Worm (Caenorhabditis elegans): ENCODE data around the gene col-157.
"Not testable (repeated sequence)": the region's sequence is repeated elsewhere in the genome, so short reads cannot be mapped to it uniquely, and the experiment has no call there.

The col-157 gene

DNA sequence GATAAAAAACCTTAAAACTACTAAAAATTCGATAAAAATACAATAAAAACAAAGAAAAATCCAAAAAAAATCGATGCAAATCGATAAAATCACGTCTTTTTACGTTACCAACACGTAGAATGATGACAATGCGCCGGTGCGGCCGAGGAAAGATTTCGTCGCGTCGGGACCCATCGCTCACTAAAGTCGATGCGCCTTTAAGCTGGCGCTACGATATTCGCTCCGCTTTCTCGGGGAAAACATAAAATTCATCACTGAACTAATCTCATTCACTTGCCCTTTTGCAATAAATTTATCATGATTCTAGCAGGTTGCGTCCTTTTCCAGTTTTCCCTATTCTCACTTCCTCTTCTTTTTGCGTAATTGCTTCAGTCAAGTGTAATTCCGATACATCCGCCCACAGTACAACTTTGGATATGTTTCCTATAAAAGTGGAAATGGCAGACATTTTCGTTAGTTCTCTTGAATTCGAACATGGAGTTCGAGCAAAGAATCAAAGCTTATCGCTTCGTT, at the start of gene col-157:
Gene col-157, plus strand, starts transcription at position 463 of the 513 bp plus-strand sequence.
- not testable (repeated sequence) for TF ChIP-seq him-1, dao-5, W03F9.2 (tag; optimal IDR thresholded peaks at IDR 0.05)

DNA sequence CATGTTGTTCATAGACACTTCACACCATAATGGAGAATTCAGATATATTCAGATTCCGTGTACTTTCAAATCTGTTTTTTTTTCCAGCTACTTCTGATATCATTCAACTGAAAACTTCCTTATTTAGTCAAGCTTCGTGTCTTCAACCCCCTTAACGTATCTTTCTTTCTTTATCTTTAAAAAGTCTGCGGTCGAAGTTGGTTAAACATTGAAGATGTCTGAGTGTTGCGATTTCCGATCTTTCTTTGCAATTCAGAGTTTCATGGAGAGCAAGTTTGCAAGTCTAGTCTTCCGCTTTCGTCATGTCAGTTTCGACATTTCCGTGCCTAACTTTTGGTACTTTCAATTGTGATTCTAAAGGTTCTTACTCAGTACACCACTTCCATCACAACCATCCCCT, 48.6 kb upstream of the col-157 start:
- TF ChIP-seq W03F9.2 (tag; optimal IDR thresholded peaks at IDR 0.05) (no peak), him-1 (tag; optimal IDR thresholded peaks at IDR 0.05) (no peak), dao-5 (tag; optimal IDR thresholded peaks at IDR 0.05) (no peak)

DNA sequence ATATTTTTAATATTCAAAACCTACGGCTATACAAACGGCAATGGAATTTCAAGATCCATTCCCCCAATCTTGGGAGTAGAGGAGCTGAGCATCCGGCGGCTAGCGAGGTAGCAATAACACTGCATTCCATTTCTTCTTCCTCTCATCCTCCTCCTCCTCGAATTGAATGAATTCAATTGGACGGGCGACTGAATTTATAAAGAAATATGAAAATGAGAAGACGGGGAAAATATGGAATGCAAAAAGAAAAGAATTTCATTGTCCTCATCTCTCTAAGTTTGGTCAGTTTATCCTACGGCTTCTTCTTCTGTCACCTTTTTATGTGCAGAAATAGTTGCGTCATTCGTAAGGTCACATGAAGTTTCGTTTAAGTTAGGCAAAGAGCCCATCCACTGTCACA, 47.4 kb upstream of the col-157 start:
- TF ChIP-seq dao-5 (tag; optimal IDR thresholded peaks at IDR 0.05) (no peak), W03F9.2 (tag; optimal IDR thresholded peaks at IDR 0.05) (no peak), him-1 (tag; optimal IDR thresholded peaks at IDR 0.05) (no peak)

DNA sequence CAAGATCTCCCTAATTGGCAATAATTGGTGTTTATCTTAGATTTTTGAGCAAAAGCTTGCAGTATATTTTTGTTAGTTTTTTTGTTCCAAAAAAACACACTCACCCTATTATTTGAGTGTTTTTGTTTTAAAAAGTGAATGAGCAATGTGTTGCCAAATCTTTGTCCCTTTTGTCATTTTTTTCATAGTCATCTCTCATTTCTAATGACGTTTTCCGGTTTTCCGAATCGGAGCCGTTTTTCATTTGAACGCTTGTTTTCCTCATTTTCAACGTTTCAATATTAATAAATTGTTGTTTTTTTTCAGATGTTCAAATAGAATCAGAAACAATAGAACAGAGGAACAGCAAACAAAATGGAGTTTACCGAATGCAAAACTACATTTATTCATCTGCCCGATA, 45.4 kb upstream of the col-157 start, which contains the start of gene dmsr-1:
Gene dmsr-1, plus strand, starts transcription at position 301 of the 400 bp plus-strand sequence.
- no peak for TF ChIP-seq W03F9.2 (tag; optimal IDR thresholded peaks at IDR 0.05)
- TF ChIP-seq dao-5 (tag; optimal IDR thresholded peaks at IDR 0.05) = no peak
- TF ChIP-seq him-1 (tag; optimal IDR thresholded peaks at IDR 0.05) = no peak

DNA sequence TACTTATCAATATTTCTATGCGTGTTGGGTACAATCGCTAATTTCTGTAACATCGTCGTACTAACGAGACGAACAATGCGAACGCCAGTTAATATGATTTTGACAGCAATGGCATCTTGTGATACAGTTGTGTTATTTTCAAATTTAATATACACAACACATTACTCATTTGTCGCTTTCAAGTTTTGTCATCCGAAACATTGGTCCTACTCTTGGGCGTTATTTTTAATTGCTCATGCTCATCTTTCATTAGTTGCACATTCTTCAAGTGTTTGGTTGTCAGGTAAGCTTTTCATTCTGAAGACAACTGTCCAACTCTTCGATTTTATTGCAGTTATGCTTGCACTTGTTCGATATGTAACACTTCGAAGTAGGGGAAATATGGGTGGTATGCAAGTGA, 44.6 kb upstream of the col-157 start:
- TF ChIP-seq him-1 (tag; optimal IDR thresholded peaks at IDR 0.05) = no peak
- no peak for TF ChIP-seq W03F9.2 (tag; optimal IDR thresholded peaks at IDR 0.05)
- TF ChIP-seq dao-5 (tag; optimal IDR thresholded peaks at IDR 0.05) = no peak

DNA sequence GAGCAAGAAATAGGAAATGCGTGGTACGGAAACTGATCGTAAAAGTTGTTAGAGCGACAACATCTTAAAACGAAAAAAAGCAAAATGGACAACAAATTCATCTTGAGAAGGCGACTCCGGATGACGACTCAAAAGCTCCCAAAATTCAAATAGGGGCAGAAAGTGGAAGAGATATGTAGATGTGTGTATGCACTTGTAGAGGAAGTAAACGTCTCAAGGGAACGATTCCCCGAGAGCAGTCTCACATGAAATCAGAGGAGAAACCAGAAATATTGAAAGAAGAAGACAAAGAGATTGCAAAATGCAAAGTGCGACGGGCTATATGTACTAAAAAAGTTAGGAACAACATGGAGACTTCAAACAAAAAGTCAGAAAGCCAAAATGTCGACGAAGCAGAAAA, 40.3 kb upstream of the col-157 start, which contains the start of gene F57B7.2:
Gene F57B7.2, minus strand, starts transcription at position 101 of the 400 bp plus-strand sequence.
- TF ChIP-seq him-1 (tag; optimal IDR thresholded peaks at IDR 0.05) (no peak), W03F9.2 (tag; optimal IDR thresholded peaks at IDR 0.05) (no peak), dao-5 (tag; optimal IDR thresholded peaks at IDR 0.05) (no peak)

DNA sequence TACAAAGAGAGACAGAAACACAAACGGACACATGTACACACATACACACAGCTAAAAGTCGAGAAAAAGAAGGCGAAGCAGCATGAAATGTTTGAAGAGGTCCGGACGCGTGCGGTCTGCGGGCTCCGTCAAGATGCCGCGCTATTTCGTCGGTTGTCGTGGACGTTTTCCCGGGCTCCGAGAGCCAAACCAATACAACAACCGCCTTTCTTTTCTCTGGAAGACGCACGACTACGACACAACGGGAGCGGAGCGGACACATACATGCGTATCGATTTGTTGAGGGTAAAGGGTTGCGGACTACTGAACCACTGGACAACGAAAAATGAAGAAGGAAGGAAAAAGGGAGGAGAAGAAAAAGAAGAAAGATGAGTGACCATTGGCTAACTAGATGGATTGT, 38.5 kb upstream of the col-157 start:
- TF ChIP-seq him-1 (tag; optimal IDR thresholded peaks at IDR 0.05) (peak; percentile 35), dao-5 (tag; optimal IDR thresholded peaks at IDR 0.05) (no peak), W03F9.2 (tag; optimal IDR thresholded peaks at IDR 0.05) (no peak)

DNA sequence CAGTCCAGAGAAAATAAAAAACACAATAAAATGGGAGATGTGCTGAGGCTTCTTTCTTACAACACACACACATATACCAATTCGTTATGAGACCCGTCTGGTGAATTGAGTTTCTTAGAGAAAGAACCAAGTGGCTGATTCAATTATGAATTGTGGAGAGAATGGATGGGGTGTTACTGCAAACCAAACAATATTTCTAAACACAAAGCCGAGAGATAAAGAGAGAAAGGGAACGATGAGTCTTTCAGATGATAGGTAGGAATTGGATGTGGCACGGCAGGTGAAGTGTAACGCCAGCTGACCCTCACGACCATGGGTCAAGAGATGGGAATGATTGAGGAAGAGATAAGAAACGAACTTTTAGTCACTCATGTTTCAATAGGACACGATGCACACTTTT, 37.5 kb upstream of the col-157 start, which contains the start of gene mig-17:
Gene mig-17, plus strand, starts transcription at position 389 of the 400 bp plus-strand sequence.
- TF ChIP-seq him-1 (tag; optimal IDR thresholded peaks at IDR 0.05) (no peak), dao-5 (tag; optimal IDR thresholded peaks at IDR 0.05) (no peak), W03F9.2 (tag; optimal IDR thresholded peaks at IDR 0.05) (no peak)

DNA sequence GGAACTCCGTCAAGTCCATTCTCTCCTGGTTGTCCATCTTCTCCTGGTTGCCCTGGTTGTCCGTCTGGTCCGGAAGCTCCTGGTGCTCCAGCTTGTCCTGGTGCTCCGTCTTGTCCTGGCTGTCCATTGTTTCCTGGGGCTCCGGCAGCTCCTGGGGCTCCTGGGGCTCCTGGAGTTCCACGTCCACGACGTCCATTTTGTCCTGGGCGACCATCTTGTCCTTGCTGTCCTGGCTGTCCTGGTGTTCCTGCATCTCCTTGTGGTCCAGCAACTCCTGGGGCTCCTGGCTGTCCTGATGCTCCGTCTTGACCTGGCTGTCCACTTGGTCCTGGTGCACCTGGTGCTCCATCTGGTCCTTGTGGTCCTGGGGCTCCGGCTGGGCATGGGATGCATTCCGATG, 34.4 kb upstream of the col-157 start:
- no peak for TF ChIP-seq W03F9.2 (tag; optimal IDR thresholded peaks at IDR 0.05)
- TF ChIP-seq dao-5 (tag; optimal IDR thresholded peaks at IDR 0.05) = no peak

DNA sequence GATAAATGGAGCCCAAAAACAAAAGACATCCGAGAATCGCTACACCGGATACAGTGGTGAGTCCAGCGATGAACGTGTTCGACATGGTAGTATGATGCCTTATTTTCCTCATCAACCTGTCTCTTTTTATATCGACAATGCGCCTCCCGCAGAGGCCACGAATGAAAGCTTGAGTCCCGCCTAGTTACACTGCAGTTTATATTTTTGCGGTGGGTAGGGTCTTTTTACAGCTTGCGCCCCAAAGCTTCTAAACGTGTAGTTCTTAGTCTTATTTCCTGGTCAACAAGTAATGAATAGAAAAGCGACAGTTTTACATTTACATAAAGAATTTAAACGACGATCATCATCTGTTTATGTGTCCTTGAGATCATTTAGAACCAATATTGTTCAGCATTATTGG, 33.6 kb upstream of the col-157 start, which contains the start of gene col-156:
Gene col-156, minus strand, starts transcription at position 101 of the 400 bp plus-strand sequence.
- TF ChIP-seq him-1 (tag; optimal IDR thresholded peaks at IDR 0.05) = no peak
- no peak for TF ChIP-seq dao-5 (tag; optimal IDR thresholded peaks at IDR 0.05)
- no peak for TF ChIP-seq W03F9.2 (tag; optimal IDR thresholded peaks at IDR 0.05)

DNA sequence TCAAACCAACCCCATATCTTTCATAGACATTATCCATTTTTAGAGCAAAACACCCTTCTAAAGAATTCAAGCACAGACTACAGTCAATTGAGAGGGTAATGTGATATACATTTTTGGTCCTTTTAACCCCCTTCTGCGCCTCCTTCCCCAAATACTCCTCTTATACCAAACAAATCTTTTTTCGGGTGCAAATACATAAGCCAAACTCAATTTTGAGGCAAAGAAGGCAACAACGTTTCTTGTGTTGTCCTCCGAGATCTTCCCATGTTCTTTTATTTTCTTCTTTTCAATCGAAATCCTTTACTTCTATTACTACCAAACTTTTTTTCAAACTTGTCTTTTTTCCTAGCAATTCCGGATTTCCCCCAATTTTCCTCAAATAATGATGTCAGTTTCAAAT, 28.9 kb upstream of the col-157 start:
- TF ChIP-seq him-1 (tag; optimal IDR thresholded peaks at IDR 0.05) (no peak), dao-5 (tag; optimal IDR thresholded peaks at IDR 0.05) (no peak), W03F9.2 (tag; optimal IDR thresholded peaks at IDR 0.05) (no peak)

DNA sequence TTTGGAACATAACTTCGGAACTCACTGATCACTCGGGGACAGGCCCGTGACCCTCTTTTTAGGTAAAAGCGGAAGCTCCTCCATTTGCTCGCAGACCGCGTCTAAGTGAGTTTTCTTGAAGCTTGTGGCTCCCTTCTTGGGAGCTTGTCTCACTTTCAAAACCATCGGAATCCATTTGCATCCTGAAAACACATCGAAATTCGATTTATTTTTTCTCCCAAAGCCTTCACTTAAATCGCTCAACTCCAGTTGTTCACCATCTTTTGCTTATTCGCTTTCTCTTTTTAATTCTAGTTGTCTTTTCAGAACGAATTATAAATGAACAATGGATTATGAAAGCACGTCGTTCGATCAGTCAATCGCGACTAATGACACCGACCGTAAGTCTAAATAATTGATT, 24.6 kb upstream of the col-157 start, which contains the start of gene T11F9.1:
Gene T11F9.1, plus strand, starts transcription at position 301 of the 400 bp plus-strand sequence.
- TF ChIP-seq W03F9.2 (tag; optimal IDR thresholded peaks at IDR 0.05) = no peak

DNA sequence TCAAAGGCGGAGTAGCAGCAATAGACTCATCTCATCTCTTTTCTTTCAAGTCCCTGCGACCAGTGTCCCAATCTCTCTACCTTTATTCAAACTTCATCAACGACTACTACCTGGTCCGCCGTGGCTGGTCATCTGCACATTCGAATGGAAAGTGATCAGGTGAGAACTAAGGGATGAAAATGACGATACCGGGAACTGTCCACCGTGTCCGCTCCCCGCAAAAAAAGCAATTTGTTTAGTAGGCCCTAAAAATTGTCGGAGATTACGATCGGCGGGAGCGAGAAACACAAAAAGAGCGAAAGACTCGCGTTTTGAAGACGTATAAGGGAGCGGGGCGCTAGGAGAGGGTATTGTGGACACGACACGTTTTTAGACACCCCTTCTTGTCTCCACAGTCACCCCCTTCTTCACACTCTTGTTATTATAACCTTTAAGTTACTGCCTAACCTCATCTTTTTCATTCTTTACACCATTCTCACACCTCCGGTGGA, 20.8 kb upstream of the col-157 start, which contains the start of gene zipt-16:
Gene zipt-16, plus strand, starts transcription at position 51 of the 491 bp plus-strand sequence.
- TF ChIP-seq him-1 (tag; optimal IDR thresholded peaks at IDR 0.05) (no peak), dao-5 (tag; optimal IDR thresholded peaks at IDR 0.05) (no peak), W03F9.2 (tag; optimal IDR thresholded peaks at IDR 0.05) (no peak)

DNA sequence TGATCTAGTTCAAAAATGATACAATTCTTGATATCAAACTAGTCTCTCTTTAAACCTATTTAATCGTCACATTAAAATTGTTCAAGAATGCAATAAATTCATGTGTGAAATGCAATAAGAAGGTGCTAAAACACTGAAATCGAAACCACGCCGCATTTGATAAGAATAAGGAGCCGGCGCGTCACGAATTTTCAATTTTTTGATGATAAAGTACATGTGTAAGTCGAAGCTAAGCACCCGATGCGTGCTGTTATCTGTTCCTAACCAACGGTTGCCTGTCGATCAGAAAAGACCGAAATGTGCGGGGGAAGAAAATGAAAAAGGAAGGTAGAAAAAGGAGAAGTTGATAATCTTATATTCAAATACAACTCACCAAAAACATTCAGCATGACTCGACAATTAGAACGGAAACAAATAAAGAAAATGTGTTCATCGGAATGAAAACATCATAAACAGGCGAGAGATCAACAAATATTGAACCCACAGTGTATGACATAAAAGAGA, 13.6 kb upstream of the col-157 start, which contains the start of gene aat-6:
Gene aat-6, minus strand, starts transcription at position 454 of the 504 bp plus-strand sequence.
- TF ChIP-seq him-1 (tag; optimal IDR thresholded peaks at IDR 0.05) = no peak
- no peak for TF ChIP-seq dao-5 (tag; optimal IDR thresholded peaks at IDR 0.05)
- no peak for TF ChIP-seq W03F9.2 (tag; optimal IDR thresholded peaks at IDR 0.05)
